Fruit fly (Drosophila melanogaster): ENCODE results near the gene Culd.
A peak's percentile ranks its signal among the peaks of the same experiment; 100 is the strongest.

Culd gene

DNA sequence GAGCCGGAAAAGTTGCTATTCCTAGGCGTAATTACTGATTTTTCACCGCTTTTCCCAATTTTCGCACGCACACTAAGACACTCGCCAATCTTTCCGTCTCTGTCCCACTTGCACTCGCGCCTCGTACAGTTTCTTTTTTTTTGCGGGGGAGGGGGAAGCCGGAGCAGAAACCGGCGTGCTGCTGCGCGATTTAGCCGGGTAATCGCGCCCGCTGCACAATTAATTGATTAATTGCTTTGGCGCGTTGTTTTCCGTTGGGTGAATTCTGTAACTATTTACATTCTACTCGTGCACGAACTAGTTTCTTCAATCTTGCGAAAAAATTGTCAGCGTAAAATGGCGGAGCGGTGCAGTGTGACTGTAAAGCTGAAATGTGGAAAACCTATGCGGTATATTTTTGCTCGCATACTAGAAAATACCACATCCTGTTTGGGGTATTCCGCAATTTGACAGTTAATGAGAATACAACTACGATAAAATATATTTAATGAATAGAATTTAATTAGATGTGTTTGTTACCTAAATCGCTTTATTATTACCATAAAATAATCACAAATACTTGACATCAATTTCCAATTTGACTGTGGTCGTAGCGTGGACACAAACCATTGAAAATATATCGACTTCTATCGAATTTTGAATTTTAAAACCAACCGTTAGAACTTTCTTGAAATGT lies 40.8 kb downstream of the Culd start, which contains the start of gene Cpsf6 (continued):
- TF ChIP-seq gcm (GFP tag; optimal IDR thresholded peaks at IDR 0.05) (no peak), CG33213 (GFP tag; optimal IDR thresholded peaks at IDR 0.05) (peak; percentile 6), pum (GFP tag; optimal IDR thresholded peaks at IDR 0.05) (no peak), CG13775 (GFP tag; optimal IDR thresholded peaks at IDR 0.05) (peak; percentile 43), salm (tag; optimal IDR thresholded peaks at IDR 0.05) (no peak), bbx (GFP tag; IDR thresholded peaks at IDR 0.05; ENCODE audit: partially characterized antibody) (no peak), pan (optimal IDR thresholded peaks at IDR 0.05) (no peak), pan (GFP tag; optimal IDR thresholded peaks at IDR 0.05 in 1 of 2, IDR thresholded peaks at IDR 0.05 in 1 of 2) (peak in 1 of 2 experiments; percentile 60), CG17186 (GFP tag; optimal IDR thresholded peaks at IDR 0.05) (peak; percentile 54), danr (GFP tag; IDR thresholded peaks at IDR 0.05) (no peak), CkIIα-i1 (GFP tag; IDR thresholded peaks at IDR 0.05) (no peak), Camta (GFP tag; optimal IDR thresholded peaks at IDR 0.05) (peak; percentile 9), Lpt (GFP tag; optimal IDR thresholded peaks at IDR 0.05) (no peak), Ravus (GFP tag; IDR thresholded peaks at IDR 0.05) (no peak; the same call in 1 of the 2 replicates), CG8290 (GFP tag; optimal IDR thresholded peaks at IDR 0.05) (peak; percentile 9), CG8290 (tag; optimal IDR thresholded peaks at IDR 0.05) (no peak), CG17359 (tag; optimal IDR thresholded peaks at IDR 0.05) (peak; percentile 52), Jarid2 (GFP tag; optimal IDR thresholded peaks at IDR 0.05) (no peak), wor (GFP tag; IDR thresholded peaks at IDR 0.05) (no peak), Atf3 (GFP tag; optimal IDR thresholded peaks at IDR 0.05) (peak; percentile 37), Taf1 (GFP tag; IDR thresholded peaks at IDR 0.05) (no peak), B-H1 (GFP tag; IDR thresholded peaks at IDR 0.05) (no peak; the same call in 2 of the 3 replicates), tgo (GFP tag; IDR thresholded peaks at IDR 0.05) (peak; percentile 61; the same call in 2 of the 3 replicates), CG13123 (GFP tag; optimal IDR thresholded peaks at IDR 0.05) (no peak), org-1 (GFP tag; optimal IDR thresholded peaks at IDR 0.05) (no peak), CG4360 (GFP tag; IDR thresholded peaks at IDR 0.05) (no peak), ttk (GFP tag; IDR thresholded peaks at IDR 0.05) (peak; percentile 25; the same call in 1 of the 2 replicates), Hsf (GFP tag; optimal IDR thresholded peaks at IDR 0.05) (peak; percentile 61), Doc2 (GFP tag; IDR thresholded peaks at IDR 0.05) (no peak), run (tag; optimal IDR thresholded peaks at IDR 0.05) (no peak), sna (GFP tag; IDR thresholded peaks at IDR 0.05; ENCODE audit: partially characterized antibody) (no peak), CG8359 (GFP tag; optimal IDR thresholded peaks at IDR 0.05; ENCODE audit: borderline replicate concordance) (no peak), CG5180 (GFP tag; optimal IDR thresholded peaks at IDR 0.05) (no peak), wdn (GFP tag; IDR thresholded peaks at IDR 0.05) (no peak), mld (GFP tag; IDR thresholded peaks at IDR 0.05; ENCODE audit: partially characterized antibody) (no peak), sim (GFP tag; IDR thresholded peaks at IDR 0.05) (no peak), CG34422 (GFP tag; IDR thresholded peaks at IDR 0.05) (peak; percentile 96), CG11723 (GFP tag; optimal IDR thresholded peaks at IDR 0.05) (no peak), Spps (tag; optimal IDR thresholded peaks at IDR 0.05) (peak; percentile 38), D (optimal IDR thresholded peaks at IDR 0.05) (no peak), D (GFP tag; optimal IDR thresholded peaks at IDR 0.05) (peak; percentile 30), Blimp-1 (GFP tag; optimal IDR thresholded peaks at IDR 0.05) (no peak), Dip3 (GFP tag; optimal IDR thresholded peaks at IDR 0.05) (peak; percentile 2), CG14710 (tag; optimal IDR thresholded peaks at IDR 0.05) (peak; percentile 87), CG12104 (GFP tag; optimal IDR thresholded peaks at IDR 0.05) (peak; percentile 47), tll (GFP tag; optimal IDR thresholded peaks at IDR 0.05) (no peak), Nf-YA (GFP tag; IDR thresholded peaks at IDR 0.05) (peak; percentile 32; the same call in 1 of the 2 replicates), so (GFP tag; IDR thresholded peaks at IDR 0.05) (no peak), ap (GFP tag; IDR thresholded peaks at IDR 0.05) (0 out of 2 replicates have a peak, but pooled peaks have one; percentile 25), ro (GFP tag; IDR thresholded peaks at IDR 0.05) (no peak), Dad (GFP tag; optimal IDR thresholded peaks at IDR 0.05) (no peak)

Data from whole organism, embryonic.